Worm (Caenorhabditis elegans) whole organism, L3 larva: ENCODE data around the gene Y38C1AA.12.

Source experiments
- R02D3.7 ChIP-seq: fragments of 150-350 bp; optimal IDR thresholded peaks from 2 replicates; lab custom pipeline; 2014; ENCODE audit warnings: missing biosample characterization, missing genetic modification characterization
- aly-2 ChIP-seq: fragments of 150-350 bp; optimal IDR thresholded peaks from 2 replicates; lab custom pipeline; 2014; ENCODE audit warnings: missing biosample characterization, missing genetic modification characterization
- ceh-82 ChIP-seq: fragments of 150-350 bp; optimal IDR thresholded peaks from 2 replicates; lab custom pipeline; 2014; ENCODE audit warnings: missing biosample characterization, missing genetic modification characterization
- ceh-9 ChIP-seq: sonication (generic microtip); optimal IDR thresholded peaks from 2 replicates; lab custom pipeline; 2018; ENCODE audit warnings: missing biosample characterization, missing genetic modification characterization
- egl-27 ChIP-seq: sonication (generic microtip); optimal IDR thresholded peaks from 4 replicates; lab custom pipeline; 2017; ENCODE audit warnings: missing biosample characterization, missing genetic modification reagents, missing genetic modification characterization
- elt-2 ChIP-seq: sonication (generic microtip); optimal IDR thresholded peaks from 2 replicates; lab custom pipeline; 2016; ENCODE audit warnings: missing genetic modification reagents, mild to moderate bottlenecking, missing genetic modification characterization, missing compliant biosample characterization
- eor-1 ChIP-seq, 2 experiments: fragments of 150-350 bp; optimal IDR thresholded peaks; 2 replicates each; lab custom pipeline; 2014 to 2018; ENCODE audit warnings: missing biosample characterization in 2 of 2, missing genetic modification characterization in 2 of 2
- fkh-10 ChIP-seq: sonication (generic microtip); optimal IDR thresholded peaks from 2 replicates; lab custom pipeline; 2017; ENCODE audit warnings: missing biosample characterization, missing genetic modification reagents, missing genetic modification characterization
- fkh-2 ChIP-seq: fragments of 150-350 bp; optimal IDR thresholded peaks from 2 replicates; lab custom pipeline; 2014; ENCODE audit warnings: missing biosample characterization, missing genetic modification reagents, missing genetic modification characterization
- fos-1 ChIP-seq: fragments of 150-350 bp; optimal IDR thresholded peaks from 2 replicates; lab custom pipeline; 2014; ENCODE audit warnings: missing biosample characterization, missing genetic modification characterization
- hmg-11 ChIP-seq: sonication (generic microtip); optimal IDR thresholded peaks from 2 replicates; lab custom pipeline; 2016; ENCODE audit warnings: missing genetic modification characterization, missing compliant biosample characterization
- lin-15B ChIP-seq: fragments of 150-350 bp; optimal IDR thresholded peaks from 2 replicates; lab custom pipeline; 2014; ENCODE audit warnings: missing biosample characterization, missing genetic modification characterization
- lsy-12 ChIP-seq: sonication (generic microtip); optimal IDR thresholded peaks from 2 replicates; lab custom pipeline; 2016; ENCODE audit warnings: mild to moderate bottlenecking, missing genetic modification characterization, missing compliant biosample characterization
- mdl-1 ChIP-seq: fragments of 150-350 bp; optimal IDR thresholded peaks from 2 replicates; lab custom pipeline; 2014; ENCODE audit warnings: missing biosample characterization, missing genetic modification characterization
- nfya-1 ChIP-seq: sonication (generic microtip); optimal IDR thresholded peaks from 2 replicates; lab custom pipeline; 2017; ENCODE audit warnings: missing genetic modification characterization, mild to moderate bottlenecking, missing compliant biosample characterization, antibody characterized with exemption, moderate library complexity; ENCODE audit not compliant: insufficient read depth
- nhr-12 ChIP-seq: fragments of 150-350 bp; optimal IDR thresholded peaks from 2 replicates; lab custom pipeline; 2014; ENCODE audit warnings: missing biosample characterization, missing genetic modification characterization
- nhr-23 ChIP-seq: fragments of 150-350 bp; optimal IDR thresholded peaks from 2 replicates; lab custom pipeline; 2014; ENCODE audit warnings: missing biosample characterization, missing genetic modification reagents, missing genetic modification characterization
- nhr-28 ChIP-seq: fragments of 150-350 bp; optimal IDR thresholded peaks from 2 replicates; lab custom pipeline; 2014; ENCODE audit warnings: missing biosample characterization, missing genetic modification characterization
- nhr-43 ChIP-seq: sonication (generic microtip); optimal IDR thresholded peaks from 2 replicates; lab custom pipeline; 2016; ENCODE audit warnings: mild to moderate bottlenecking, missing genetic modification characterization, missing compliant biosample characterization; ENCODE audit not compliant: poor library complexity, severe bottlenecking
- nhr-67 ChIP-seq: fragments of 150-350 bp; optimal IDR thresholded peaks from 2 replicates; lab custom pipeline; 2014; ENCODE audit warnings: missing biosample characterization, missing genetic modification characterization
- nhr-76 ChIP-seq: fragments of 150-350 bp; sonication (generic microtip); optimal IDR thresholded peaks from 5 replicates; lab custom pipeline; 2014; ENCODE audit warnings: missing biosample characterization, missing genetic modification characterization
- nhr-77 ChIP-seq: fragments of 150-350 bp; optimal IDR thresholded peaks from 2 replicates; lab custom pipeline; 2014; ENCODE audit warnings: missing biosample characterization, missing genetic modification characterization
- pha-4 ChIP-seq: fragments of 150-350 bp; optimal IDR thresholded peaks from 2 replicates; lab custom pipeline; 2014; ENCODE audit warnings: missing biosample characterization, missing genetic modification reagents, missing genetic modification characterization
- pqm-1 ChIP-seq: fragments of 150-350 bp; optimal IDR thresholded peaks from 2 replicates; lab custom pipeline; 2017; ENCODE audit warnings: missing biosample characterization, missing genetic modification characterization, inconsistent platforms
- sea-2 ChIP-seq: fragments of 150-350 bp; sonication (generic microtip); optimal IDR thresholded peaks from 4 replicates; lab custom pipeline; 2014; ENCODE audit warnings: missing biosample characterization, missing genetic modification reagents, missing genetic modification characterization
- tbx-2 ChIP-seq: sonication (generic microtip); optimal IDR thresholded peaks from 2 replicates; lab custom pipeline; 2016; ENCODE audit warnings: mild to moderate bottlenecking, missing genetic modification characterization, missing compliant biosample characterization
- unc-62 ChIP-seq: fragments of 150-350 bp; sonication (generic microtip); optimal IDR thresholded peaks from 4 replicates; lab custom pipeline; 2014; ENCODE audit warnings: missing biosample characterization, missing genetic modification reagents, missing genetic modification characterization
- ztf-11 ChIP-seq: fragments of 150-350 bp; optimal IDR thresholded peaks from 2 replicates; lab custom pipeline; 2014; ENCODE audit warnings: missing biosample characterization, missing genetic modification characterization
- ztf-4 ChIP-seq: fragments of 150-350 bp; optimal IDR thresholded peaks from 2 replicates; lab custom pipeline; 2014; ENCODE audit warnings: missing biosample characterization, missing genetic modification characterization

Y38C1AA.12 gene

DNA sequence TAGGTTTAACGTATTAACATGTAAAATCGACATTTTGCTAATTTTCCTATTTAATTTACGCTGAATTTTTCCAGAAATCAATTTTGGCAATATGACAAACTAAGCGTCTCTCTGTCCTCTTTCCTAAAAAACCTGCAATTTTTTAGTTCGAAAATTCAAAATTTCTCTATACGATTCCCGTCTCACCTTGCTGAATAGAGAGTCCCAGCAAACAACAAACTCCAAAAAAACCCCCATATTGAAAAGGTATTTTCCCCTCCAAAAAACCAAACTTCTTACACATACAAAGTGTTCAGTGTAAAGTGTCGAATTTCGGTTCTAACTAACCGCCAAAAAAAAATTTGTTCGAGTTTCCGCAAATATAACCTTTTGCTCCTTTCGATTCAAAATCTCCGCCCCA lies 7.9 kb upstream of the Y38C1AA.12 start, which contains the start of gene pnc-1:
Gene pnc-1 (plus strand): TSS at position 301 of the 400 bp plus-strand sequence.
- TF ChIP-seq nfya-1 (no peak), ztf-4 (tag; lab: Kevin White, UChicago) (no peak)

DNA sequence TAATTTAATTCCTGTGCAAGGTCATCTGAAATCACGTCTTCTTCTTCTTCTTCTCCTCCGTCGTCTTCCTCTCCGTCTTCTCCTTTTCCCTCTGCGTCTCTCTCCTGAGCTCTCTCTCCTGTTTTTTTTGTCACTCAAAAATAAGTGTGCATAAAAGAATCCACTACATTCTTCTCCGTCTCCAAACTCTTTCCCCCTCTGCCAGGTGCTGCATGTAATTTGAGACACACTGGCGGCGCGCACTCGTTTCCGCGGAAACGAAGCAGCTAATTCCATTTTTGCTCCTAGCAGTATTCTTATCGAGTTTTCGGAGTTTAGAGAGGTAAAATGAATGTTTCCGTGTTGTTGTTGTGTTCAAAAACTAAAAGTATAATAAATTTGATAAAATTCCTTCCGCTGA lies 5.9 kb upstream of the Y38C1AA.12 start:
- TF ChIP-seq nhr-23 (tag; lab: Kevin White, UChicago) (no peak), nhr-76 (tag; lab: Kevin White, UChicago) (no peak), lin-15B (tag; lab: Kevin White, UChicago) (peak; percentile 3)
- TF ChIP-seq, all 47 proteins: peak for 1

DNA sequence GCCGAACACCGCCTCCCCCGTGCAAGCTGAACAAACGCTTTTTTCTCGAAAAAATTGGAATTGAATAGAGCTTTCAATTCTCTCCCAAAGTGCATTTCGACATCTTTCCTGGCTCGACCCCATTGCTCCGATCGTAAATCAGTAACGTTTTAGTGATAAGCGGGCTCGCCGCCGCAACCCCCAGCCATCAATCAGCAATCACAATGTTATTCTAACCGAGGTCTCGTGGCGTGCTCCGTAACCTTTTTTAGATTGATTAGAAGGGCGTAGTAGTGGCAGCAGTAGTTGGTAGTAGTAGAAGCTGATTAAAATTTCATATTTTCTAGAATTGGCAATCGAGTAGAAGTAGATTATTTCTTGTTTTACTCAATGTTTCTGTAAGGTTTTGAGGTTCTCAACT lies 4.7 kb upstream of the Y38C1AA.12 start:
- TF ChIP-seq elt-2 (tag; lab: Kevin White, UChicago) (peak; percentile 53), mdl-1 (tag; lab: Kevin White, UChicago) (no peak)
- TF ChIP-seq, all 47 proteins: peak for 1

DNA sequence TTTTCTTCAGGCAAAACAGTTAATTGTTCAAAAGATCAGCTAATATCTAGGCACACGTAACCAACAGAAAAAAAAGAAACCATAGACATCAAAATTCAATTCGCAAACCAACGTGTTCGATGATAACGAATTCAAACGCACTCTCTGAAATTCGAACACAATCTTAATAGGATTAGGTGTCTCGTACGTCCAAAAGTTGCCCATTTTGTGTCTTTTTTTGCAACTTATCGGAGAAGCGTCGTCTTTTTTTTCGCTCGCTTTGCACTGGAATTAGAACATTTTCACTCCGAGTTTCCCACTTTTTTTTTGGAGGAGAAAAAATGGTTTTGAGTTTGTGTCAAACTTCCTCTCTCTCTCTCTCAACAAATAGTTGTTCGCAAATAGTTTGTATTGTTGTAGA lies 3.0 kb upstream of the Y38C1AA.12 start:
- no peak for TF ChIP-seq tbx-2 (tag; lab: Kevin White, UChicago)
- TF ChIP-seq pha-4 (tag; lab: Kevin White, UChicago), result peak; percentile 50
- no peak for TF ChIP-seq sea-2 (GFP tag; lab: Kevin White, UChicago)
- peak; percentile 37 for TF ChIP-seq elt-2 (tag; lab: Kevin White, UChicago)

DNA sequence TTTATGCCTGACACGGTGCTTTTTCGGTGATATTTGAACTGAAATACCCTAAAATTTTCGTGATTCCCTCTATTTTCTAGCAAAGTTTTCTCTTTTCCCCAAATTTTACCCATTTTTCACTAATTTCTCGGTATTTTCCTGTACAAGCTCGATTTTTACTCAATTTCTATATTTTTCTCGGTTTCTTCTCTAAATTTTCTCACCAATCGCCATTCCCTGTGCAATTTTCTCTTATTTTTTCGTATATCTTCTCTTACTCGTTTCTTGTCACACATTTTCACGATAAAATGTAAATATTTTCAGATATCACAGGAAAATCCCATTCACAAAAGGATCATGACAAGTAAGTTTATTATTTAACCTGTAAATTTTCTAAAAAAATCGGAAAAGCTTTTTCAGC lies 2.4 kb downstream of the Y38C1AA.12 start, which contains the start of gene csn-3:
Gene csn-3 (plus strand): TSS at position 301 of the 400 bp plus-strand sequence.
- no peak for TF ChIP-seq nhr-12 (tag; lab: Kevin White, UChicago)
- no peak for TF ChIP-seq tbx-2 (tag; lab: Kevin White, UChicago)
- no peak for TF ChIP-seq eor-1 (tag; optimal IDR thresholded peaks at IDR 0.05; lab: Kevin White, UChicago)
- no peak for TF ChIP-seq ztf-11 (tag; lab: Kevin White, UChicago)
- TF ChIP-seq nfya-1, result no peak
- TF ChIP-seq aly-2 (tag; lab: Kevin White, UChicago), result no peak
- TF ChIP-seq R02D3.7, result no peak
- TF ChIP-seq pqm-1, result no peak
- no peak for TF ChIP-seq fkh-2
- TF ChIP-seq lsy-12, result no peak
- TF ChIP-seq nhr-43 (tag; lab: Kevin White, UChicago), result no peak
- no peak for TF ChIP-seq lin-15B (tag; lab: Kevin White, UChicago)
- TF ChIP-seq fkh-10 (GFP tag; lab: Kevin White, UChicago), result no peak
- TF ChIP-seq egl-27 (tag; lab: Kevin White, UChicago), result no peak
- TF ChIP-seq ceh-82, result no peak
- TF ChIP-seq fos-1 (tag; lab: Kevin White, UChicago), result no peak
- no peak for TF ChIP-seq nhr-67 (tag; lab: Kevin White, UChicago)
- TF ChIP-seq ceh-9 (tag; lab: Kevin White, UChicago), result no peak

DNA sequence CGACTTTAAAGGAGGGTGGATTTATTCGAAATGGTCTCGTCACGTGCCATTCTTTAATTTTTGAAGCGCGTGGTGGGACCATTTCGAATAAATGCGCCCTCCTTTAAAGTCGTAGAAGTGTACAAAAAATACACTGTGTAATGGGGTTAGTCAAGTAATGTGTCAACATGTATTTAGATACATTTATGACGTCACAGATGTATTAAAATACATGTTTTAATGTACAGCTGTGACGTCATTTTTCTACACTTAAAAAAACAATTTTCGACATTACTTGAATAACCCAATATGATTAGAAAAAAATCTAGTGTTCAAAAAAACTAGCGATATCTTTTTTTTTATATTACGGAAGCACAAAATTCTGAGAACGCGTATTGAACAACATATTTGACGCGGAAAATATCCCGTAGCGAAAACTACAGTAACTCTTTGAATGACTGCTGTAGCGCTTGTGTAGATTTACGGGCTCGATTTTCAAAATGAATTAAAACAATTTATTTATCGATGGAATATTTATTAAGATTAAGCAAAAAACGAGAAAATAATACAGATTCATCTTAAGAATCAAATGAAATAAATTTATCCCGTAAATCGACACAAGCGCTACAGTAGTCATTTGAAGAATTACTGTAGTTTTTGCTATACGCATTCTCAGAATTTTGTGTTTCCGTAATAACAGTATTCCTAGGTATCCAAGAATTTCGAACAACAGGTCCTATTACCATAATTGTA lies 11.0 kb downstream of the Y38C1AA.12 start, which contains the start of gene gfrp-1:
Gene gfrp-1 (plus strand): TSS at position 682 of the 732 bp plus-strand sequence.
- no peak for TF ChIP-seq nhr-43 (tag; lab: Kevin White, UChicago)
- TF ChIP-seq sea-2 (GFP tag; lab: Kevin White, UChicago), result no peak
- no peak for TF ChIP-seq ceh-82
- TF ChIP-seq unc-62 (GFP tag; lab: Kevin White, UChicago), result no peak
- no peak for TF ChIP-seq egl-27 (tag; lab: Kevin White, UChicago)
- TF ChIP-seq ztf-11 (tag; lab: Kevin White, UChicago), result no peak
- no peak for TF ChIP-seq nhr-77 (tag; lab: Kevin White, UChicago)
- TF ChIP-seq nhr-28 (tag; lab: Kevin White, UChicago), result no peak
- TF ChIP-seq hmg-11 (tag; lab: Kevin White, UChicago), result no peak
